Fruit fly (Drosophila melanogaster): ENCODE measurements around the gene Ugt303B1.

The Ugt303B1 gene

DNA sequence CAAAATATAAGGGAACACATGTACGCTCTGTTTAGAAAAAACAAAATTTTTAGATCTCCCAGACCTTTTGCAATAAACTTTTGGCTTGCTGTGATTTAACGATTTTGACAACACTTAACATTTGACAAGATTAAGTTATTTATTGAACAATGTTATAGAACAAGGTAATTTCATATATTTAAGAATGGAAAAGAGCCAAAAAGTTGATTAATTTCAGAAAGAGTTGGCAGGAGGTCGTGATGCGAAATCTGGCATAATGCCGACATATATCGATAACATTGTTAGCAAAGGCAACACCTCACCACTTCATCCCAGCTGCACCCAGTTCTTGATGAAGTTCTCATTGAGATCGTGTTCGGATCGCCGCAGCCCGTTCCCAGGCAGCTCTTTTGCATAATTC is 29.1 kb downstream of the Ugt303B1 start, which contains the start of gene CG34289:
TSS of gene CG34289 (minus strand) at position 101 of the 400 bp plus-strand sequence.
- TF ChIP-seq CTCF (optimal IDR thresholded peaks at IDR 0.05) (no peak), CG8478 (optimal IDR thresholded peaks at IDR 0.05) (no peak)

DNA sequence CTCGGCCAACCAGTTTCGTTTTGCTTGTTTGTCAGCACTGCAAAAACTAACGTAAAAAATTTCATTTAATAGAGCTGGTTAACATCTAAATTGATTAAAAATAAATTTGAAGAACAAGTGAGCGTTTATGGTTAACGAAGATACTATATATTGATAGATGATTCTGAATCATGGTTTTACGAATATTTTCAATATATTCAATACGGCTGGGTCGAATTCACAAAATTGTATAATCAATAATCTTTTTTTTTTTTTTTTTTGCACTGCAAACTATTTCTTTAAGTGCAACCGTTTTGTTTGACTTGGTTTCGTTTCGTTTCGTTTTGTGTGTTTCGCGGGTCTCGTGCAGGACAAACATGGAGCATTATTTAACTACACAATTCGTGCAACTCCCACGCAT is 31.8 kb downstream of the Ugt303B1 start:
- TF ChIP-seq CTCF (optimal IDR thresholded peaks at IDR 0.05): no peak
- no peak for TF ChIP-seq CG8478 (optimal IDR thresholded peaks at IDR 0.05)

DNA sequence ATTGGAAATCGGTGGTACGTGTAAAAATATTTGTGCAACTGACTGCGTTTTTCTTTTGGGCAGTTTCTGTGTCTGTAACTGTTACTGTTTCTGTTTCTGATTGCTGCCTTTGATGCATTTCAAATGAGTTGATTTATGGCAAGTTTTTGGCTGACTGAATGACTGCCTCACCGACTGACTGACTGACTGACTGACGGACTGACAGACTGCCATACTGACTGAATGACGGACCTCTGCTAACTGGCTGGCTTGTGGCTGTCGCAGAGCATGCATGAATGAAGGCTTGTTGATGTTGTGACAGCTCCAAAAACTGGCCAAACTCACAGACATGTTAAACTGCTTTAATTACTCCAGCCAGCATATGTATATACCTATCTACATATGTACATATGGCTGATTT is 33.0 kb downstream of the Ugt303B1 start:
- TF ChIP-seq CG8478 (optimal IDR thresholded peaks at IDR 0.05) (no peak), CTCF (optimal IDR thresholded peaks at IDR 0.05) (no peak)

DNA sequence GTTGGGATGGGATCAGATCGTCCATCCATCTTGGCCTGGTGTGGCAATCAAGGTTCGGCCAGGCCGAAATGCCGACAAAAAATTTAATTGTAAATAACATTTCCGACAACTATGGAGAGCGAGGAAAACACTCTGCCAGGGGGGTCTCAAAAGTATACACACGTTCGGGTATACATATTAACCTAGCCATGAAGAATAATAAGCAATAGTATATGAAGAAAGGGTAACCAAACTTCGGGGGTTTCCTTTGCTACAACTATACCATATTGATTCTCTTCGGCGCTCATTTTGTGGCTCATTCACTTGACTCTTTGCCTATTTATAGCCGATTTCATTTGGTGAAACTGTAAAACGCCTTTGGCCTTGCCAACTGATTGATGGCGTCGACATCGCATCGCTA is 39.3 kb downstream of the Ugt303B1 start:
- TF ChIP-seq CTCF (optimal IDR thresholded peaks at IDR 0.05): no peak
- TF ChIP-seq CG8478 (optimal IDR thresholded peaks at IDR 0.05): no peak

DNA sequence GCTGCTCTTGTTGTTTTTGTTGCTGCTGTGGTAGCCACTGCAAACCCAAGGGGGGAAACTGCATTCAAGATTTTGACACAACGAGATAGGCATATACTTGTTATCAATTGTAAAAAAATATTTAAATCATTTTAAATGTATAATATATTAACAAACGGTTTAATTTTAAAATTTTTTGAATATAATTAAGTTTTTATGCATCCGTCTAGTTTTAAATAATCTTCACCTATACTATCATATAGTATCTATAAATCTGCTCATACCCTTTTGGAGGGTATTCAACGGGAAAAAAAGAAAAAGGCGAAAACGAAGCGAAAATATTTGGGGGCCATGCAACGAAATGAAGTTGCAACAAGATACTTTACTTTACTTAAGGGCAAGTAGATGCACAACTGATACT is 40.0 kb downstream of the Ugt303B1 start:
- TF ChIP-seq CTCF (optimal IDR thresholded peaks at IDR 0.05) (no peak), CG8478 (optimal IDR thresholded peaks at IDR 0.05) (no peak)

DNA sequence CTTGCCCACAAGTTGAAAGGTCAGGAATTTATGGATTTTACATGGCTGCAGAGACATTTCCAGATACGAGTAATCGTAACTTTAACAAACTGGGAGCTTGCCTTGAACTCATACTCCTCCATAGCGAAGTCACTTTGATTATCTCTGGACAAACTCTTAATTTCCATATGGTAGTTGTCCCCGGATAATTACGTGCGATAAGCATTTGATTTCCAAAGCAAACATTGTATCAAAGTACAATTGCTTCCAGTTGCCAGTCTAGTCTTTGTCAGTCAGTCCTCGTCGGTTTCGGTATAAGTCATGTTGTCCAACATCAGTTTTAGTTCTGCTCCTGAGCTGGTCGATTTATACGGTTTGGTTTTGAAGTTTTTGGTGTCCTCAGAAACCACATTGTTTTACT is 49.3 kb downstream of the Ugt303B1 start, which contains the start of gene Ir94h:
TSS of gene Ir94h (plus strand) at position 301 of the 400 bp plus-strand sequence.
- TF ChIP-seq CG8478 (optimal IDR thresholded peaks at IDR 0.05) (no peak), CTCF (optimal IDR thresholded peaks at IDR 0.05) (no peak)

DNA sequence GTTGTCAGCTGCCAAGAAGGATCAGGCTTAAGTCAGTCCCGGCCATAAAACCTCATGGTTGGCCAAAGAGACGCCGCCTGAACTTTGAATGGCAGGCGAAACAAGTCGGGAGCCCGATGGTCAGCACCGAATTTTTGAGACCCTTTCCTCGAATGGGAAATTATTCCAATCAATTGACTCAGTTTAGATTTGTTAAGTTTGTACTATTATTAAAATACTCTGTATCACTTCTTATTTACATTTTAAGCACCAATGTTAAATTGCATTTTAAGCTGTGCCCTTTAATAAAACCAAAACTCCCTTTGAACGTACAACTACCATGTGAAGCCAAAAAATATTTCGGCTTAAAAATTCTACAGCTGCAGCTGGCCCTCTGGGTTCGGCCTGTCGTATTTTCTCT is 49.8 kb downstream of the Ugt303B1 start:
- TF ChIP-seq CG8478 (optimal IDR thresholded peaks at IDR 0.05) (no peak), CTCF (optimal IDR thresholded peaks at IDR 0.05) (no peak)
